Worm (Caenorhabditis elegans) whole organism, L4/young adult: ENCODE data around the gene Y81B9A.3.

Experiments used
- W03F9.2 ChIP-seq: fragments of 150-350 bp; optimal IDR thresholded peaks from 2 replicates; lab custom pipeline; 2014; ENCODE audit warnings: missing biosample characterization, missing genetic modification characterization
- dao-5 ChIP-seq: sonication (generic microtip); optimal IDR thresholded peaks from 2 replicates; lab custom pipeline; 2016; ENCODE audit warnings: missing genotype, missing genetic modification characterization, moderate library complexity, missing compliant biosample characterization
- him-1 ChIP-seq: sonication (generic microtip); optimal IDR thresholded peaks from 2 replicates; lab custom pipeline; 2016; ENCODE audit warnings: missing genotype, missing genetic modification reagents, missing genetic modification characterization, missing compliant biosample characterization

ce11 chrX:9226904-9227303 lies 44.7 kb downstream of the Y81B9A.3 start:
- no peak for TF ChIP-seq him-1 (tag; lab: Kevin White, UChicago)
- no peak for TF ChIP-seq W03F9.2 (tag; lab: Kevin White, UChicago)
- TF ChIP-seq dao-5 = no peak
